Worm (Caenorhabditis elegans): ENCODE measurements around the gene vps-8.

DNA sequence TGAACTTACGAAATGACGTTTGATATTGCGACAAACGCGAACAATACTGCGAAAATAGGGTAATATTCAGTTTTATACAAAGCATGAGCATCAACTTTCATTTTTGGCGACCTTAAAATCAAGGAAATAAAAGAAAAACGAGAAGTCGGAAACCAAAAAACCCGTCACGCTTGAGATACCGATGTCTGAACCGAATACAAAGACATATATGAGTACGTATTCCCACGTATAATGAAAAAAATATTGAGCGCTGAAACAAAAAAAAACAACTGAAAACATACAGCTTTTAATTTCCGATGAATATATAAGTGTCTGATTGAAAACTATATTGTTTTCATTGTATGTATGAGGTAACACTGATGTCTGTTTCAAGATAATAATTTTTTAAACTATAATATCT is 46.1 kb downstream of the vps-8 start, which contains the start of gene sre-18:
- TF ChIP-seq ama-1 (optimal IDR thresholded peaks at IDR 0.05): no peak
- no peak for TF ChIP-seq flt-1 (GFP tag; IDR thresholded peaks at IDR 0.05)
- TF ChIP-seq pes-1 (GFP tag; IDR thresholded peaks at IDR 0.05): no peak
- TF ChIP-seq hnd-1 (tag; optimal IDR thresholded peaks at IDR 0.05): no peak

Measured in whole organism, early embryonic.